Fruit fly (Drosophila melanogaster) whole organism, embryonic: ENCODE data around the gene Lgr3.
A peak's percentile ranks its signal among the peaks of the same experiment; 100 is the strongest.

Source experiments
- ATbp ChIP-seq: fragments of 200-800 bp; sonication (Bioruptor generic); optimal IDR thresholded peaks from 2 replicates; lab custom pipeline; 2017; ENCODE audit warnings: missing biosample characterization, mild to moderate bottlenecking, missing genetic modification characterization, missing genetic modification reagents
- Atf-2 ChIP-seq: fragments of 200-800 bp; sonication (Bioruptor generic); optimal IDR thresholded peaks from 2 replicates; lab custom pipeline; 2016; ENCODE audit warnings: missing biosample characterization, missing genetic modification characterization
- Blimp-1 ChIP-seq: fragments of 200-800 bp; sonication (Bioruptor generic); optimal IDR thresholded peaks from 3 replicates; lab custom pipeline; 2018; ENCODE audit warnings: missing biosample characterization, missing genetic modification characterization, mild to moderate bottlenecking, moderate library complexity, missing genetic modification reagents
- C15 ChIP-seq: fragments of 200-800 bp; sonication (Bioruptor generic); IDR thresholded peaks from 3 replicates; pipeline ENCODE4 v1.3.6; 2022; ENCODE audit warnings: missing biosample characterization, missing genetic modification characterization
- CG10147 ChIP-seq: fragments of 200-800 bp; sonication (Bioruptor generic); optimal IDR thresholded peaks from 2 replicates; lab custom pipeline; 2019; ENCODE audit warnings: missing biosample characterization, mild to moderate bottlenecking, missing genetic modification characterization, moderate library complexity
- CG17612 ChIP-seq: fragments of 200-800 bp; sonication (Bioruptor generic); IDR thresholded peaks from 2 replicates; pipeline ENCODE4 v1.3.6; 2022; ENCODE audit warnings: missing biosample characterization, missing genetic modification characterization
- CG17802 ChIP-seq: fragments of 200-800 bp; sonication (Bioruptor generic); optimal IDR thresholded peaks from 2 replicates; lab custom pipeline; 2018; ENCODE audit warnings: missing biosample characterization, mild to moderate bottlenecking, missing genetic modification characterization, moderate library complexity
- CG18619 ChIP-seq: fragments of 200-800 bp; sonication (Bioruptor generic); optimal IDR thresholded peaks from 3 replicates; lab custom pipeline; 2017; ENCODE audit warnings: missing biosample characterization, mild to moderate bottlenecking, missing genetic modification characterization
- CG3163 ChIP-seq: fragments of 200-800 bp; sonication (Bioruptor generic); optimal IDR thresholded peaks from 3 replicates; lab custom pipeline; 2016; ENCODE audit warnings: missing biosample characterization, missing genetic modification characterization
- CG32772 ChIP-seq: fragments of 200-800 bp; sonication (Bioruptor generic); IDR thresholded peaks from 2 replicates; pipeline ENCODE4 v1.3.6; 2022; ENCODE audit warnings: missing biosample characterization, missing genetic modification characterization
- CG43689 ChIP-seq: fragments of 200-800 bp; sonication (Bioruptor generic); IDR thresholded peaks from 2 replicates; pipeline ENCODE4 v1.3.6; 2022; ENCODE audit warnings: missing biosample characterization, missing genetic modification characterization
- CG4730 ChIP-seq: fragments of 200-800 bp; sonication (Bioruptor generic); IDR thresholded peaks from 2 replicates; pipeline ENCODE4 v1.3.6; 2022; ENCODE audit warnings: missing biosample characterization, missing genetic modification characterization
- CG6254 ChIP-seq: fragments of 200-800 bp; sonication (Bioruptor generic); optimal IDR thresholded peaks from 3 replicates; lab custom pipeline; 2017; ENCODE audit warnings: mild to moderate bottlenecking, missing biosample characterization, missing genetic modification reagents, missing genetic modification characterization
- CG6689 ChIP-seq: fragments of 200-800 bp; sonication (Bioruptor generic); IDR thresholded peaks from 2 replicates; pipeline ENCODE4 v1.3.6; 2022; ENCODE audit warnings: missing biosample characterization, missing genetic modification characterization
- CG7839 ChIP-seq: fragments of 200-800 bp; sonication (Bioruptor generic); optimal IDR thresholded peaks from 3 replicates; lab custom pipeline; 2018; ENCODE audit warnings: missing biosample characterization, mild to moderate bottlenecking, missing genetic modification characterization, moderate library complexity
- CG7928 ChIP-seq: fragments of 200-800 bp; sonication (Bioruptor generic); optimal IDR thresholded peaks from 2 replicates; lab custom pipeline; 2017; ENCODE audit warnings: missing biosample characterization, mild to moderate bottlenecking, missing genetic modification characterization
- CG8089 ChIP-seq: fragments of 200-800 bp; sonication (Bioruptor generic); optimal IDR thresholded peaks from 3 replicates; lab custom pipeline; 2016; ENCODE audit warnings: missing biosample characterization, missing genetic modification characterization
- CG8359 ChIP-seq: fragments of 200-800 bp; sonication (Bioruptor generic); optimal IDR thresholded peaks from 2 replicates; lab custom pipeline; 2017; ENCODE audit warnings: missing biosample characterization, mild to moderate bottlenecking, missing genetic modification characterization, borderline replicate concordance
- CG8478 ChIP-seq: fragments of >200 bp; optimal IDR thresholded peaks from 2 replicates; lab custom pipeline; 2018
- CG9932 ChIP-seq: fragments of 200-800 bp; sonication (Bioruptor generic); IDR thresholded peaks from 2 replicates; pipeline ENCODE4 v1.3.6; 2022; ENCODE audit warnings: missing biosample characterization, missing genetic modification characterization
- Camta ChIP-seq: fragments of 200-800 bp; sonication (Bioruptor generic); optimal IDR thresholded peaks from 2 replicates; lab custom pipeline; 2016; ENCODE audit warnings: missing biosample characterization, missing genetic modification characterization
- Dfd ChIP-seq, 2 experiments: fragments of >200 bp; optimal IDR thresholded peaks; 2 replicates each; lab custom pipeline; 2017; ENCODE audit warnings: missing biosample characterization in 2 of 2, missing genetic modification characterization in 2 of 2
- Dip2 ChIP-seq: fragments of 200-800 bp; sonication (Bioruptor generic); IDR thresholded peaks from 2 replicates; pipeline ENCODE4 v1.3.6; 2022; ENCODE audit warnings: missing biosample characterization, missing genetic modification characterization
- Drgx ChIP-seq: fragments of 200-800 bp; sonication (Bioruptor generic); IDR thresholded peaks from 2 replicates; pipeline ENCODE4 v1.3.6; 2022; ENCODE audit warnings: missing biosample characterization, missing genetic modification characterization
- E2f1 ChIP-seq: fragments of 200-800 bp; sonication (Bioruptor generic); IDR thresholded peaks from 2 replicates; pipeline ENCODE4 v1.3.6; 2022; ENCODE audit warnings: missing biosample characterization, missing genetic modification characterization
- ERR ChIP-seq: fragments of 200-800 bp; sonication (Bioruptor generic); optimal IDR thresholded peaks from 2 replicates; lab custom pipeline; 2016; ENCODE audit warnings: missing biosample characterization, missing genetic modification characterization
- Hr39 ChIP-seq: fragments of >200 bp; optimal IDR thresholded peaks from 2 replicates; lab custom pipeline; 2017
- Neu2 ChIP-seq: fragments of 200-800 bp; sonication (Bioruptor generic); optimal IDR thresholded peaks from 3 replicates; lab custom pipeline; 2016; ENCODE audit warnings: missing biosample characterization, missing genetic modification characterization, borderline replicate concordance
- Scr ChIP-seq: fragments of 200-800 bp; sonication (Bioruptor generic); IDR thresholded peaks from 2 replicates; pipeline ENCODE4 v1.3.6; 2022; ENCODE audit warnings: missing biosample characterization, missing genetic modification characterization; ENCODE audit not compliant: partially characterized antibody
- Trl ChIP-seq, 3 experiments: fragments of >200 bp in 2 of 3; fragments of 200-800 bp in 1 of 3; sonication (Bioruptor generic) in 1 of 3; optimal IDR thresholded peaks; 2 replicates in 1 of 3; 3 replicates in 2 of 3; lab custom pipeline; 2016 to 2017; ENCODE audit warnings: missing biosample characterization in 1 of 3, missing genetic modification characterization in 1 of 3
- bsh ChIP-seq, 2 experiments: fragments of 200-800 bp; sonication (Bioruptor generic); optimal IDR thresholded peaks; 2 replicates each; lab custom pipeline; 2017 to 2018; ENCODE audit warnings: mild to moderate bottlenecking in 2 of 2, missing biosample characterization in 2 of 2, missing genetic modification characterization in 2 of 2, moderate library complexity in 1 of 2
- btn ChIP-seq: fragments of 200-800 bp; sonication (Bioruptor generic); optimal IDR thresholded peaks from 2 replicates; lab custom pipeline; 2016; ENCODE audit warnings: missing biosample characterization, missing genetic modification characterization
- cas ChIP-seq: fragments of 200-800 bp; sonication (Bioruptor generic); IDR thresholded peaks from 2 replicates; pipeline ENCODE4 v1.3.6; 2022; ENCODE audit warnings: missing biosample characterization, missing genetic modification characterization
- corto ChIP-seq: fragments of 200-800 bp; sonication (Bioruptor generic); optimal IDR thresholded peaks from 2 replicates; lab custom pipeline; 2016; ENCODE audit warnings: missing biosample characterization, mild to moderate bottlenecking, missing genetic modification characterization, moderate library complexity
- crc ChIP-seq: fragments of 200-800 bp; sonication (Bioruptor generic); optimal IDR thresholded peaks from 2 replicates; lab custom pipeline; 2016; ENCODE audit warnings: missing biosample characterization, missing genetic modification characterization
- croc ChIP-seq: fragments of 200-800 bp; sonication (Bioruptor generic); conservative IDR thresholded peaks from 3 replicates; pipeline ENCODE4 v1.3.6; 2022; ENCODE audit warnings: missing biosample characterization, missing genetic modification characterization
- dan ChIP-seq: fragments of 200-800 bp; sonication (Bioruptor generic); IDR thresholded peaks from 2 replicates; pipeline ENCODE4 v1.3.6; 2022; ENCODE audit warnings: missing biosample characterization, missing genetic modification characterization
- danr ChIP-seq: fragments of 200-800 bp; sonication (Bioruptor generic); IDR thresholded peaks from 2 replicates; pipeline ENCODE4 v1.3.6; 2022; ENCODE audit warnings: missing biosample characterization, missing genetic modification characterization
- emc ChIP-seq: fragments of 200-800 bp; sonication (Bioruptor generic); optimal IDR thresholded peaks from 2 replicates; lab custom pipeline; 2016; ENCODE audit warnings: missing biosample characterization, missing genetic modification characterization
- gcm2 ChIP-seq: fragments of 200-800 bp; sonication (Bioruptor generic); optimal IDR thresholded peaks from 2 replicates; lab custom pipeline; 2016; ENCODE audit warnings: missing biosample characterization, missing genetic modification characterization
- gro ChIP-seq: fragments of 200-800 bp; sonication (Bioruptor generic); optimal IDR thresholded peaks from 2 replicates; lab custom pipeline; 2016; ENCODE audit warnings: missing biosample characterization, missing genetic modification characterization
- gsb ChIP-seq: fragments of 200-800 bp; sonication (Bioruptor generic); IDR thresholded peaks from 2 replicates; pipeline ENCODE4 v1.3.6; 2022; ENCODE audit warnings: missing biosample characterization, missing genetic modification characterization
- kni ChIP-seq: fragments of 200-800 bp; sonication (Bioruptor generic); optimal IDR thresholded peaks from 3 replicates; lab custom pipeline; 2017; ENCODE audit warnings: mild to moderate bottlenecking, missing biosample characterization, missing genetic modification reagents, missing genetic modification characterization
- nom ChIP-seq: fragments of 200-800 bp; sonication (Bioruptor generic); optimal IDR thresholded peaks from 2 replicates; lab custom pipeline; 2017; ENCODE audit warnings: missing biosample characterization, missing genetic modification characterization, mild to moderate bottlenecking, moderate library complexity, missing genetic modification reagents
- odd ChIP-seq: fragments of 200-800 bp; sonication (Bioruptor generic); optimal IDR thresholded peaks from 2 replicates; lab custom pipeline; 2017; ENCODE audit warnings: missing biosample characterization, mild to moderate bottlenecking, missing genetic modification characterization
- psq ChIP-seq: fragments of 200-800 bp; sonication (Bioruptor generic); optimal IDR thresholded peaks from 2 replicates; lab custom pipeline; 2017; ENCODE audit warnings: missing biosample characterization, missing genetic modification characterization
- run ChIP-seq: fragments of 200-800 bp; sonication (Bioruptor generic); optimal IDR thresholded peaks from 3 replicates; lab custom pipeline; 2018; ENCODE audit warnings: missing biosample characterization, mild to moderate bottlenecking, missing genetic modification characterization
- sug ChIP-seq: fragments of 200-800 bp; optimal IDR thresholded peaks from 2 replicates; lab custom pipeline; 2019; ENCODE audit warnings: missing biosample characterization, mild to moderate bottlenecking, missing genetic modification characterization, moderate library complexity
- unpg ChIP-seq: fragments of 200-800 bp; sonication (Bioruptor generic); optimal IDR thresholded peaks from 3 replicates; lab custom pipeline; 2018; ENCODE audit warnings: missing biosample characterization, mild to moderate bottlenecking, missing genetic modification characterization, moderate library complexity
- vvl ChIP-seq: fragments of 200-800 bp; sonication (Bioruptor generic); IDR thresholded peaks from 2 replicates; pipeline ENCODE4 v1.3.6; 2022; ENCODE audit warnings: missing biosample characterization, missing genetic modification characterization
- wdn ChIP-seq: fragments of 200-800 bp; sonication (Bioruptor generic); IDR thresholded peaks from 2 replicates; pipeline ENCODE4 v1.3.6; 2022; ENCODE audit warnings: missing biosample characterization, missing genetic modification characterization

Lgr3 gene

DNA sequence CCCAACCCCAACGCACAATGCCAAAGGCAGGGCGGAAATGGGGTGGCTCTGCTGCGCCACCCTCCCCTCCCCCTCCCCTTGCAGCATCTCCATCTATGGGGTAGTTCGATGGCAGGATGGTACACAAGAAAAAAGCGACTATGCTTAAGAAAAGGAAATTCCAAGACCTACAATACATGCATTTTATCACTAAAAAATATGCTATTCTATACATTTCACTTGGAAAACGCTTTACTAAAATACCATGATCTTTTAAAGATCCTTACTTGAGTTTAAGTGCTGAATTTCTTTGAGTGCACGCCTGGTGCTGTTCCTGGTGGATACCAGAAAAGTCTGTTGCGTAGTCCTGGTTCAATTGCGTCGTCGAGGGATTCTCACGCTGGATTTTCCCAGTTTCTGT lies 34.5 kb upstream of the Lgr3 start (continued):
- peak; percentile 64 for TF ChIP-seq CG10147 (GFP tag; lab: Kevin White, UChicago)
- TF ChIP-seq Dfd (GFP tag; optimal IDR thresholded peaks at IDR 0.05; lab: Kevin White, UChicago): no peak
- no peak for TF ChIP-seq Scr (GFP tag; lab: Robert Waterston, UW)
- TF ChIP-seq dan (GFP tag; lab: Robert Waterston, UW): no peak
- TF ChIP-seq C15 (GFP tag; lab: Robert Waterston, UW): 0 out of 3 replicates have a peak, but pooled peaks have one; percentile 42
- TF ChIP-seq bsh (GFP tag; optimal IDR thresholded peaks at IDR 0.05; lab: Kevin White, UChicago): peak in 1 of 2 experiments; percentile 84
- no peak for TF ChIP-seq CG43689 (GFP tag; lab: Robert Waterston, UW)
- peak; percentile 26 for TF ChIP-seq Atf-2 (GFP tag; lab: Kevin White, UChicago)
- TF ChIP-seq Drgx: no peak
- peak; percentile 47 for TF ChIP-seq btn
- peak; percentile 66 for TF ChIP-seq Blimp-1 (GFP tag; lab: Kevin White, UChicago)
- TF ChIP-seq corto (GFP tag; lab: Kevin White, UChicago): no peak
- TF ChIP-seq run (tag; lab: Kevin White, UChicago): peak; percentile 48
- 0 out of 2 replicates have a peak, but pooled peaks have one; percentile 4 for TF ChIP-seq CG17612
- TF ChIP-seq gro (GFP tag; lab: Kevin White, UChicago): no peak
- peak; percentile 27 for TF ChIP-seq CG6254 (GFP tag; lab: Kevin White, UChicago)
- peak; percentile 20 for TF ChIP-seq kni (GFP tag; lab: Kevin White, UChicago)
- TF ChIP-seq danr (GFP tag; lab: Robert Waterston, UW): peak; percentile 71
- peak; percentile 74 for TF ChIP-seq CG7839
- TF ChIP-seq CG9932 (GFP tag; lab: Robert Waterston, UW): peak; percentile 56
- no peak for TF ChIP-seq Hr39
- peak; percentile 29 for TF ChIP-seq sug (tag; lab: Kevin White, UChicago)
- no peak for TF ChIP-seq Neu2 (GFP tag; lab: Kevin White, UChicago)
- peak; percentile 56 for TF ChIP-seq crc
- TF ChIP-seq CG7928 (GFP tag; lab: Kevin White, UChicago): no peak
- peak; percentile 57 for TF ChIP-seq E2f1 (GFP tag; lab: Robert Waterston, UW)
- TF ChIP-seq nom (GFP tag; lab: Kevin White, UChicago): no peak
- TF ChIP-seq ATbp (GFP tag; lab: Kevin White, UChicago): peak; percentile 72
- TF ChIP-seq emc (GFP tag; lab: Kevin White, UChicago): peak; percentile 17
- TF ChIP-seq unpg (GFP tag; lab: Kevin White, UChicago): peak; percentile 72
- peak; percentile 53 for TF ChIP-seq CG4730 (GFP tag; lab: Robert Waterston, UW)
- peak; percentile 76 for TF ChIP-seq CG6689 (GFP tag; lab: Robert Waterston, UW)
- no peak for TF ChIP-seq Dip2 (GFP tag; lab: Robert Waterston, UW)
- peak; percentile 39 for TF ChIP-seq CG17802 (tag; lab: Kevin White, UChicago)
- TF ChIP-seq Camta (GFP tag; lab: Kevin White, UChicago): peak; percentile 13
- TF ChIP-seq ERR (GFP tag; lab: Kevin White, UChicago): peak; percentile 36
- TF ChIP-seq CG32772 (GFP tag; lab: Robert Waterston, UW): peak; percentile 77
- peak; percentile 49; the same call in 1 of the 2 replicates for TF ChIP-seq gsb (GFP tag; lab: Robert Waterston, UW)
- no peak for TF ChIP-seq psq (GFP tag; lab: Kevin White, UChicago)
- TF ChIP-seq croc (GFP tag; lab: Robert Waterston, UW): peak; percentile 56
- no peak for TF ChIP-seq cas (GFP tag; lab: Robert Waterston, UW)
- peak; percentile 23 for TF ChIP-seq CG8089 (GFP tag; lab: Kevin White, UChicago)
- TF ChIP-seq wdn (GFP tag; lab: Robert Waterston, UW): peak; percentile 38; the same call in 1 of the 2 replicates
- TF ChIP-seq vvl (GFP tag; lab: Robert Waterston, UW): peak; percentile 83
- peak; percentile 19 for TF ChIP-seq gcm2 (GFP tag; lab: Kevin White, UChicago)
- TF ChIP-seq CG3163 (GFP tag; lab: Kevin White, UChicago): no peak
- TF ChIP-seq Trl (optimal IDR thresholded peaks at IDR 0.05; lab: Kevin White, UChicago): no peak
- TF ChIP-seq Trl (GFP tag; optimal IDR thresholded peaks at IDR 0.05; lab: Kevin White, UChicago): peak; percentile 62
- no peak for TF ChIP-seq CG8478 (lab: Kevin White, UChicago)
- TF ChIP-seq CG18619: peak; percentile 47
- TF ChIP-seq CG8359 (GFP tag; lab: Kevin White, UChicago): peak; percentile 28
- no peak for TF ChIP-seq odd (GFP tag; lab: Kevin White, UChicago)
